Fruit fly (Drosophila melanogaster) whole organism, prepupa: ENCODE results near the gene CG13766.

Source experiments
- Blimp-1 ChIP-seq: fragments of 200-800 bp; sonication (Bioruptor generic); optimal IDR thresholded peaks from 3 replicates; lab custom pipeline; 2017; ENCODE audit warnings: missing biosample characterization, missing genetic modification characterization, mild to moderate bottlenecking, moderate library complexity, missing genetic modification reagents
- CG10631 ChIP-seq: fragments of 200-800 bp; sonication (Bioruptor generic); optimal IDR thresholded peaks from 2 replicates; lab custom pipeline; 2016; ENCODE audit warnings: missing biosample characterization, missing genetic modification characterization
- CG10669 ChIP-seq: fragments of 200-800 bp; sonication (Bioruptor generic); optimal IDR thresholded peaks from 3 replicates; lab custom pipeline; 2018; ENCODE audit warnings: missing biosample characterization, mild to moderate bottlenecking, missing genetic modification characterization, moderate library complexity
- CG11294 ChIP-seq: fragments of 200-800 bp; sonication (Bioruptor generic); IDR thresholded peaks from 2 replicates; pipeline ENCODE4 v1.3.6; 2022; ENCODE audit warnings: missing biosample characterization, missing genetic modification characterization
- CG11762 ChIP-seq: fragments of 200-800 bp; sonication (Bioruptor generic); optimal IDR thresholded peaks from 3 replicates; lab custom pipeline; 2016; ENCODE audit warnings: missing biosample characterization, missing genetic modification characterization; ENCODE audit not compliant: insufficient read depth
- CG11902 ChIP-seq: fragments of 200-800 bp; sonication (Bioruptor generic); optimal IDR thresholded peaks from 3 replicates; lab custom pipeline; 2016; ENCODE audit warnings: missing biosample characterization, missing genetic modification characterization
- CG15336 ChIP-seq: fragments of 200-800 bp; sonication (Bioruptor generic); IDR thresholded peaks from 2 replicates; pipeline ENCODE4 v1.3.6; 2022; ENCODE audit warnings: missing biosample characterization, missing genetic modification characterization
- CG1621 ChIP-seq: fragments of 200-800 bp; sonication (Bioruptor generic); optimal IDR thresholded peaks from 3 replicates; lab custom pipeline; 2018; ENCODE audit warnings: missing biosample characterization, mild to moderate bottlenecking, missing genetic modification characterization
- CG16779 ChIP-seq: fragments of 200-800 bp; sonication (Bioruptor generic); optimal IDR thresholded peaks from 3 replicates; lab custom pipeline; 2017; ENCODE audit warnings: missing biosample characterization, mild to moderate bottlenecking, missing genetic modification characterization
- CG3032 ChIP-seq: fragments of 200-800 bp; optimal IDR thresholded peaks from 2 replicates; lab custom pipeline; 2019; ENCODE audit warnings: missing biosample characterization, mild to moderate bottlenecking, missing genetic modification characterization, moderate library complexity
- CG31627 ChIP-seq: fragments of 200-800 bp; sonication (Bioruptor generic); optimal IDR thresholded peaks from 3 replicates; lab custom pipeline; 2016; ENCODE audit warnings: missing biosample characterization, missing genetic modification characterization
- CG32006 ChIP-seq: fragments of 200-800 bp; sonication (Bioruptor generic); optimal IDR thresholded peaks from 3 replicates; lab custom pipeline; 2017; ENCODE audit warnings: missing biosample characterization, mild to moderate bottlenecking, missing genetic modification characterization
- CG34406 ChIP-seq: fragments of 200-800 bp; sonication (Bioruptor generic); optimal IDR thresholded peaks from 3 replicates; lab custom pipeline; 2016; ENCODE audit warnings: missing biosample characterization, missing genetic modification characterization
- CG4318 ChIP-seq: fragments of 200-800 bp; sonication (Bioruptor generic); optimal IDR thresholded peaks from 3 replicates; lab custom pipeline; 2017; ENCODE audit warnings: missing biosample characterization, mild to moderate bottlenecking, missing genetic modification characterization
- CG6163 ChIP-seq: fragments of 200-800 bp; sonication (Bioruptor generic); IDR thresholded peaks from 3 replicates; pipeline ENCODE4 v1.3.6; 2022; ENCODE audit warnings: missing biosample characterization, missing genetic modification characterization
- CG6276 ChIP-seq: fragments of 200-800 bp; sonication (Bioruptor generic); optimal IDR thresholded peaks from 2 replicates; lab custom pipeline; 2017; ENCODE audit warnings: missing biosample characterization, mild to moderate bottlenecking, missing genetic modification characterization
- CG6808 ChIP-seq: fragments of 200-800 bp; sonication (Bioruptor generic); optimal IDR thresholded peaks from 3 replicates; lab custom pipeline; 2017; ENCODE audit warnings: missing biosample characterization, missing genetic modification characterization, mild to moderate bottlenecking, moderate library complexity, missing genetic modification reagents
- CG6854 ChIP-seq: fragments of 200-800 bp; sonication (Bioruptor generic); optimal IDR thresholded peaks from 2 replicates; lab custom pipeline; 2017; ENCODE audit warnings: missing biosample characterization, mild to moderate bottlenecking, missing genetic modification characterization
- CG7368 ChIP-seq: fragments of 200-800 bp; sonication (Bioruptor generic); optimal IDR thresholded peaks from 3 replicates; lab custom pipeline; 2016; ENCODE audit warnings: missing biosample characterization, missing genetic modification characterization
- CG8119 ChIP-seq: fragments of 200-800 bp; sonication (Bioruptor generic); IDR thresholded peaks from 3 replicates; pipeline ENCODE4 v1.3.6; 2022; ENCODE audit warnings: missing biosample characterization, missing genetic modification characterization
- CG8632 ChIP-seq: fragments of 200-800 bp; sonication (Bioruptor generic); optimal IDR thresholded peaks from 3 replicates; lab custom pipeline; 2016; ENCODE audit warnings: missing biosample characterization, missing genetic modification characterization
- CG9139 ChIP-seq: fragments of 200-800 bp; sonication (Bioruptor generic); optimal IDR thresholded peaks from 3 replicates; lab custom pipeline; 2017; ENCODE audit warnings: missing biosample characterization, mild to moderate bottlenecking, missing genetic modification characterization
- Eip75B ChIP-seq: fragments of 200-800 bp; sonication (Bioruptor generic); optimal IDR thresholded peaks from 3 replicates; lab custom pipeline; 2016; ENCODE audit warnings: missing biosample characterization, missing genetic modification characterization
- Eip78C ChIP-seq: fragments of 200-800 bp; sonication (Bioruptor generic); peaks from one replicate; lab custom pipeline; 2016; ENCODE audit warnings: missing biosample characterization, missing genetic modification characterization
- Ets96B ChIP-seq: fragments of 200-800 bp; optimal IDR thresholded peaks from 2 replicates; lab custom pipeline; 2019; ENCODE audit warnings: missing biosample characterization, mild to moderate bottlenecking, missing genetic modification characterization, moderate library complexity
- Gug ChIP-seq: fragments of 200-800 bp; sonication (Bioruptor generic); IDR thresholded peaks from 2 replicates; pipeline ENCODE4 v1.3.6; 2022; ENCODE audit warnings: missing biosample characterization, missing genetic modification characterization
- Hr38 ChIP-seq: sonication (Bioruptor generic); optimal IDR thresholded peaks from 2 replicates; lab custom pipeline; 2016; ENCODE audit warnings: missing biosample characterization, missing genetic modification characterization
- Hr39 ChIP-seq: fragments of 200-800 bp; sonication (Bioruptor generic); optimal IDR thresholded peaks from 2 replicates; lab custom pipeline; 2016; ENCODE audit warnings: missing biosample characterization, missing genetic modification characterization
- Hr4 ChIP-seq: fragments of 200-800 bp; sonication (Bioruptor generic); optimal IDR thresholded peaks from 3 replicates; lab custom pipeline; 2016; ENCODE audit warnings: missing biosample characterization, missing genetic modification characterization
- OdsH ChIP-seq: fragments of 200-800 bp; sonication (Bioruptor generic); optimal IDR thresholded peaks from 3 replicates; lab custom pipeline; 2016; ENCODE audit warnings: missing biosample characterization, missing genetic modification characterization
- Smox ChIP-seq: fragments of 200-800 bp; sonication (Bioruptor generic); optimal IDR thresholded peaks from 3 replicates; lab custom pipeline; 2016; ENCODE audit warnings: missing biosample characterization, missing genetic modification characterization
- Sox15 ChIP-seq: fragments of 200-800 bp; sonication (Bioruptor generic); optimal IDR thresholded peaks from 3 replicates; lab custom pipeline; 2016; ENCODE audit warnings: missing biosample characterization, missing genetic modification characterization
- achi ChIP-seq: fragments of 200-800 bp; sonication (Bioruptor generic); optimal IDR thresholded peaks from 3 replicates; lab custom pipeline; 2016; ENCODE audit warnings: missing biosample characterization, missing genetic modification characterization
- acj6 ChIP-seq: fragments of 200-800 bp; sonication (Bioruptor generic); optimal IDR thresholded peaks from 3 replicates; lab custom pipeline; 2016; ENCODE audit warnings: missing biosample characterization, missing genetic modification characterization
- cyc ChIP-seq: fragments of 200-800 bp; sonication (Bioruptor generic); optimal IDR thresholded peaks from 3 replicates; lab custom pipeline; 2016; ENCODE audit warnings: missing biosample characterization, missing genetic modification characterization
- dac ChIP-seq: fragments of 200-800 bp; sonication (Bioruptor generic); optimal IDR thresholded peaks from 2 replicates; lab custom pipeline; 2017; ENCODE audit warnings: missing biosample characterization, mild to moderate bottlenecking, missing genetic modification characterization
- fd59A ChIP-seq: fragments of 200-800 bp; sonication (Bioruptor generic); optimal IDR thresholded peaks from 2 replicates; lab custom pipeline; 2017; ENCODE audit warnings: missing biosample characterization, mild to moderate bottlenecking, missing genetic modification characterization, missing genetic modification reagents
- fd85E ChIP-seq: fragments of 200-800 bp; sonication (Bioruptor generic); optimal IDR thresholded peaks from 3 replicates; lab custom pipeline; 2016; ENCODE audit warnings: missing biosample characterization, missing genetic modification characterization
- fkh ChIP-seq: fragments of 200-800 bp; sonication (Bioruptor generic); optimal IDR thresholded peaks from 3 replicates; lab custom pipeline; 2017; ENCODE audit warnings: missing biosample characterization, mild to moderate bottlenecking, missing genetic modification characterization, moderate library complexity
- lz ChIP-seq: fragments of 200-800 bp; sonication (Bioruptor generic); optimal IDR thresholded peaks from 3 replicates; lab custom pipeline; 2016; ENCODE audit warnings: missing biosample characterization, missing genetic modification characterization
- net ChIP-seq: fragments of 200-800 bp; sonication (Bioruptor generic); optimal IDR thresholded peaks from 3 replicates; lab custom pipeline; 2016; ENCODE audit warnings: missing biosample characterization, missing genetic modification characterization
- pdm3 ChIP-seq: fragments of 200-800 bp; sonication (Bioruptor generic); optimal IDR thresholded peaks from 3 replicates; lab custom pipeline; 2016; ENCODE audit warnings: missing biosample characterization, missing genetic modification characterization
- spab ChIP-seq: fragments of 200-800 bp; sonication (Bioruptor generic); optimal IDR thresholded peaks from 2 replicates; lab custom pipeline; 2017; ENCODE audit warnings: missing biosample characterization, mild to moderate bottlenecking, missing genetic modification characterization, missing genetic modification reagents

The CG13766 gene

DNA sequence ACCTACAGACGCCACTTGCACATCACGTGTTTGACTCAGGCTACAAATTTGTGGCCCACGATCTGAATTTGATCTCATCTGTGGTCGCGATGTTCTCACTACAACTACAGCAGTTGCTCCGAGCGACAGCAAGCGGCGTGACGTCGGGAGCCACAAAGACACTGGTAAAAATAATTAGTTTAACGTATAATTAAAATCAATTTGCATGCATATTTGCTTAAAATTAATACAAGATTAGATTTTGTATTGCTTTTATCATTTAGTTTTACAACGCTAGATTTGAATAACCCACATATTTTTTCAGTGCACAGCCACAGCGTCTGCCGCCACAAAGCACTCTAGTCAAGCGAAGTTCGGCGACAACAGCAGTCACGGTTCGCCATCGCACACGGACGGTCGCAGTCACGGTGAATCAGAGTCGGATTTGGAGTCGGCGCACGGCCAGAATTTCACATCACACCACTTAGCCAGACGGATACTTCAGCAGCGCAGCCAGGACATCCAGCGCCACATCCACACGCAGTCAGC is 46.6 kb upstream of the CG13766 start (continued):
- TF ChIP-seq spab (peak; percentile 100), fd85E (GFP tag; lab: Kevin White, UChicago) (peak; percentile 99), Eip75B (GFP tag; lab: Kevin White, UChicago) (peak; percentile 100), CG4318 (peak; percentile 100), CG11902 (GFP tag; lab: Kevin White, UChicago) (peak; percentile 100), net (GFP tag; lab: Kevin White, UChicago) (peak; percentile 100), CG8632 (peak; percentile 100), CG31627 (GFP tag; lab: Kevin White, UChicago) (peak; percentile 100), CG10669 (GFP tag; lab: Kevin White, UChicago) (peak; percentile 100), CG10631 (GFP tag; lab: Kevin White, UChicago) (peak; percentile 100), achi (GFP tag; lab: Kevin White, UChicago) (peak; percentile 100), OdsH (GFP tag; lab: Kevin White, UChicago) (peak; percentile 100), CG3032 (tag; lab: Kevin White, UChicago) (peak; percentile 100), Gug (peak; percentile 100), CG32006 (peak; percentile 100), fd59A (GFP tag; lab: Kevin White, UChicago) (peak; percentile 100), CG34406 (GFP tag; lab: Kevin White, UChicago) (peak; percentile 100), pdm3 (GFP tag; lab: Kevin White, UChicago) (peak; percentile 100), Hr39 (GFP tag; lab: Kevin White, UChicago) (peak; percentile 100), Smox (GFP tag; lab: Kevin White, UChicago) (peak; percentile 100), lz (peak; percentile 100), CG6163 (GFP tag; lab: Robert Waterston, UW) (peak; percentile 100), CG8119 (peak; percentile 100), Hr4 (GFP tag; lab: Kevin White, UChicago) (peak; percentile 100), CG11762 (GFP tag; lab: Kevin White, UChicago) (peak; percentile 100), CG16779 (tag; lab: Kevin White, UChicago) (peak; percentile 100), CG6276 (GFP tag; lab: Kevin White, UChicago) (peak; percentile 100), CG6808 (GFP tag; lab: Kevin White, UChicago) (peak; percentile 99), Blimp-1 (GFP tag; lab: Kevin White, UChicago) (peak; percentile 99), CG6854 (GFP tag; lab: Kevin White, UChicago) (peak; percentile 100), Hr38 (GFP tag; lab: Kevin White, UChicago) (peak; percentile 98), fkh (GFP tag; lab: Kevin White, UChicago) (peak; percentile 99), CG1621 (tag; lab: Kevin White, UChicago) (peak; percentile 100), cyc (peak; percentile 100), CG15336 (peak; percentile 100), Sox15 (GFP tag; lab: Kevin White, UChicago) (peak; percentile 100)

DNA sequence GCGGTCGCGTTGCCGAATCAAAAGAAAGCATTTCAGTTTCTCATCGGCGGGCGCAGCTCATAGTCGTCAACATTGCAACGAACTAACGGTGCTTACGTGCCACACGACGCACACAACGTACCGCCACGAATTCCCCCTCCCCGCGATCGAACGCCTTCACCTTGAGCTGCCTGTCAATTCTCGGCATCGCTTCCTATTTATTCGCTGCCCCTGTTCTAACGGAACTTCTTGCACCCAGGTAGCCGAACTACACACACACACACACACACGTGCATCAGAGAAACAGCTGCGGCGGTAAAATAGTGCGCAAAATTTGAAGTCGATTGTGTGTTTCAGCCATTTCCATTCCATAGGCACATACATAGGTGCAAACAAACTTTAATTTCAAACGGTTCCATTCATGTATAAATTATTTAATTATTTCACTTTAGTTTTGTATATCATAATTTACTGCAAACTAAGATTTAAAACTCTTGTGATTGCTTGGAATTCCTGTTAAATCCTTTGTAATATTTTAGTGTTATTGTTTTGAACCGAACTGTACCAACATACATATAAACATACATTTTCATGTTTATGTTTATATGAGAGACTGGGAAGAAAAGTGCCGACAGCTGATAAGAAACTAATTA is 45.5 kb upstream of the CG13766 start:
- TF ChIP-seq achi (GFP tag; lab: Kevin White, UChicago) (no peak), CG11902 (GFP tag; lab: Kevin White, UChicago) (no peak), Hr4 (GFP tag; lab: Kevin White, UChicago) (peak; percentile 29), cyc (no peak), net (GFP tag; lab: Kevin White, UChicago) (peak; percentile 6), acj6 (GFP tag; lab: Kevin White, UChicago) (peak; percentile 19), CG7368 (GFP tag; lab: Kevin White, UChicago) (peak; percentile 15), CG9139 (GFP tag; lab: Kevin White, UChicago) (no peak), CG11294 (GFP tag; lab: Robert Waterston, UW) (0 out of 2 replicates have a peak, but pooled peaks have one; percentile 18), CG32006 (peak; percentile 17), CG8632 (no peak), CG6276 (GFP tag; lab: Kevin White, UChicago) (peak; percentile 2), dac (GFP tag; lab: Kevin White, UChicago) (no peak), Eip78C (GFP tag; lab: Kevin White, UChicago) (peak; percentile 58), Ets96B (tag; lab: Kevin White, UChicago) (no peak)
